Worm (Caenorhabditis elegans) whole organism, L4 larva: ENCODE measurements around the gene egl-21.

Source experiments
- D1046.2 ChIP-seq: fragments of 200-800 bp; sonication (Bioruptor generic); IDR thresholded peaks from 2 replicates; pipeline ENCODE4 v1.3.6; 2022; ENCODE audit warnings: missing genetic modification characterization, missing compliant biosample characterization
- F10B5.3 ChIP-seq: sonication (generic microtip); optimal IDR thresholded peaks from 2 replicates; lab custom pipeline; 2016; ENCODE audit warnings: mild to moderate bottlenecking, missing genetic modification characterization, missing compliant biosample characterization
- F26F4.8 ChIP-seq: fragments of 200-800 bp; sonication (Bioruptor generic); conservative IDR thresholded peaks from 2 replicates; pipeline ENCODE4 v1.3.6; 2022; ENCODE audit warnings: missing genetic modification characterization, missing compliant biosample characterization
- Y105C5A.15 ChIP-seq: fragments of 200-800 bp; sonication (Bioruptor generic); IDR thresholded peaks from 2 replicates; pipeline ENCODE4 v1.3.6; 2022; ENCODE audit warnings: missing genetic modification characterization, missing compliant biosample characterization
- Y5F2A.4 ChIP-seq: fragments of 200-800 bp; sonication (Bioruptor generic); optimal IDR thresholded peaks from 2 replicates; lab custom pipeline; 2018; ENCODE audit warnings: mild to moderate bottlenecking, missing genetic modification characterization, missing compliant biosample characterization
- Y75B8A.6 ChIP-seq: fragments of 200-800 bp; sonication (Bioruptor generic); IDR thresholded peaks from 2 replicates; pipeline ENCODE4 v1.3.6; 2022; ENCODE audit warnings: missing genetic modification reagents, missing genetic modification characterization, missing compliant biosample characterization
- ZK337.2 ChIP-seq: fragments of 200-800 bp; sonication (Bioruptor generic); IDR thresholded peaks from 2 replicates; pipeline ENCODE4 v1.3.6; 2022; ENCODE audit warnings: missing genetic modification reagents, missing genetic modification characterization, missing compliant biosample characterization
- aha-1 ChIP-seq: fragments of 150-350 bp; peaks from one replicate; lab custom pipeline; 2014; ENCODE audit warnings: missing biosample characterization, missing genetic modification characterization
- ama-1 ChIP-seq: fragments of 150-350 bp; optimal IDR thresholded peaks from 2 replicates; lab custom pipeline; 2014; ENCODE audit warnings: inconsistent platforms, mixed read lengths
- arid-1 ChIP-seq: fragments of 200-800 bp; sonication (Bioruptor generic); conservative IDR thresholded peaks from 2 replicates; pipeline ENCODE4 v1.3.6; 2022; ENCODE audit warnings: missing genetic modification reagents, missing genetic modification characterization, missing compliant biosample characterization
- ceh-32 ChIP-seq: sonication (generic microtip); optimal IDR thresholded peaks from 2 replicates; lab custom pipeline; 2016; ENCODE audit warnings: mild to moderate bottlenecking, missing genetic modification characterization, missing compliant biosample characterization; ENCODE audit not compliant: poor library complexity
- ceh-82 ChIP-seq: sonication (generic microtip); optimal IDR thresholded peaks from 2 replicates; lab custom pipeline; 2017; ENCODE audit warnings: missing biosample characterization, missing genetic modification characterization
- cey-2 ChIP-seq: sonication (generic microtip); optimal IDR thresholded peaks from 3 replicates; lab custom pipeline; 2017; ENCODE audit warnings: missing genetic modification characterization, mild to moderate bottlenecking, missing compliant biosample characterization, antibody characterized with exemption, borderline replicate concordance; ENCODE audit not compliant: insufficient read depth
- daf-12 ChIP-seq: fragments of 150-350 bp; optimal IDR thresholded peaks from 2 replicates; lab custom pipeline; 2014; ENCODE audit warnings: missing biosample characterization, missing genetic modification reagents, missing genetic modification characterization
- daf-16 ChIP-seq, 3 experiments: sonication (generic microtip); optimal IDR thresholded peaks; 2 replicates each; lab custom pipeline; 2016 to 2017; ENCODE audit warnings: missing genetic modification characterization in 3 of 3, missing genetic modification reagents in 3 of 3, mild to moderate bottlenecking in 2 of 3, missing compliant biosample characterization in 2 of 3, missing biosample characterization in 1 of 3, moderate library complexity in 1 of 3
- dmd-6 ChIP-seq: fragments of 200-800 bp; sonication (Bioruptor generic); IDR thresholded peaks from 2 replicates; pipeline ENCODE4 v1.3.6; 2022; ENCODE audit warnings: missing genetic modification reagents, missing genetic modification characterization, missing compliant biosample characterization
- dmd-8 ChIP-seq: fragments of 200-800 bp; sonication (Bioruptor generic); IDR thresholded peaks from 2 replicates; pipeline ENCODE4 v1.3.6; 2022; ENCODE audit warnings: missing genetic modification characterization, missing compliant biosample characterization
- dmd-9 ChIP-seq: fragments of 200-800 bp; sonication (Bioruptor generic); IDR thresholded peaks from 2 replicates; pipeline ENCODE4 v1.3.6; 2022; ENCODE audit warnings: missing genetic modification reagents, missing genetic modification characterization, missing compliant biosample characterization
- dpl-1 ChIP-seq: fragments of 150-350 bp; optimal IDR thresholded peaks from 2 replicates; lab custom pipeline; 2014; ENCODE audit warnings: missing biosample characterization, missing genetic modification reagents, missing genetic modification characterization
- fos-1 ChIP-seq: fragments of 150-350 bp; optimal IDR thresholded peaks from 2 replicates; lab custom pipeline; 2014; ENCODE audit warnings: missing biosample characterization, missing genetic modification characterization
- hif-1 ChIP-seq, 2 experiments: sonication (generic microtip); optimal IDR thresholded peaks; 2 replicates each; lab custom pipeline; 2016 to 2017; ENCODE audit warnings: missing compliant biosample characterization in 2 of 2, missing genetic modification characterization in 2 of 2, missing genetic modification reagents in 2 of 2, missing genotype in 2 of 2, mild to moderate bottlenecking in 1 of 2
- lin-1 ChIP-seq: fragments of 200-800 bp; sonication (Bioruptor generic); IDR thresholded peaks from 2 replicates; pipeline ENCODE4 v1.3.6; 2022; ENCODE audit warnings: missing genetic modification reagents, missing genetic modification characterization, missing compliant biosample characterization
- lin-13 ChIP-seq: fragments of 150-350 bp; optimal IDR thresholded peaks from 2 replicates; lab custom pipeline; 2014; ENCODE audit warnings: missing biosample characterization, missing genetic modification reagents, missing genetic modification characterization
- lin-15B ChIP-seq: fragments of 150-350 bp; sonication (generic microtip); optimal IDR thresholded peaks from 3 replicates; lab custom pipeline; 2014; ENCODE audit warnings: missing biosample characterization, missing genetic modification characterization
- lin-38 ChIP-seq: fragments of 200-800 bp; sonication (Bioruptor generic); IDR thresholded peaks from 2 replicates; pipeline ENCODE4 v1.3.6; 2022; ENCODE audit warnings: missing genetic modification reagents, missing genetic modification characterization, missing compliant biosample characterization
- lir-3 ChIP-seq: sonication (generic microtip); optimal IDR thresholded peaks from 2 replicates; lab custom pipeline; 2016; ENCODE audit warnings: mild to moderate bottlenecking, missing genetic modification characterization, missing compliant biosample characterization
- lsy-2 ChIP-seq, 2 experiments: fragments of 150-350 bp in 1 of 2; sonication (generic microtip) in 1 of 2; optimal IDR thresholded peaks; 2 replicates each; lab custom pipeline; 2014 to 2017; ENCODE audit warnings: missing biosample characterization in 2 of 2, missing genetic modification characterization in 2 of 2
- mdl-1 ChIP-seq, 2 experiments: fragments of 150-350 bp in 1 of 2; sonication (generic microtip) in 1 of 2; optimal IDR thresholded peaks; 2 replicates each; lab custom pipeline; 2014 to 2017; ENCODE audit warnings: missing biosample characterization in 2 of 2, missing genetic modification characterization in 2 of 2
- mep-1 ChIP-seq: fragments of 150-350 bp; sonication (generic microtip); optimal IDR thresholded peaks from 3 replicates; lab custom pipeline; 2014; ENCODE audit warnings: missing biosample characterization, missing genetic modification characterization
- mes-2 ChIP-seq: sonication (generic microtip); optimal IDR thresholded peaks from 2 replicates; lab custom pipeline; 2016; ENCODE audit warnings: missing genotype, mild to moderate bottlenecking, missing genetic modification characterization, missing compliant biosample characterization; ENCODE audit not compliant: poor library complexity, severe bottlenecking
- mxl-2 ChIP-seq: fragments of 200-800 bp; sonication (Bioruptor generic); conservative IDR thresholded peaks from 2 replicates; pipeline ENCODE4 v1.3.6; 2022; ENCODE audit warnings: missing genetic modification reagents, missing genetic modification characterization, missing compliant biosample characterization
- mxl-3 ChIP-seq: fragments of 200-800 bp; sonication (Bioruptor generic); optimal IDR thresholded peaks from 2 replicates; lab custom pipeline; 2018; ENCODE audit warnings: mild to moderate bottlenecking, missing genetic modification characterization, missing compliant biosample characterization
- nhr-11 ChIP-seq: fragments of 150-350 bp; optimal IDR thresholded peaks from 2 replicates; lab custom pipeline; 2014; ENCODE audit warnings: missing biosample characterization, missing genetic modification characterization
- nhr-25 ChIP-seq: sonication (generic microtip); optimal IDR thresholded peaks from 2 replicates; lab custom pipeline; 2017; ENCODE audit warnings: missing genetic modification characterization, mild to moderate bottlenecking, missing compliant biosample characterization, antibody characterized with exemption, moderate library complexity, borderline replicate concordance; ENCODE audit not compliant: insufficient read depth
- nhr-6 ChIP-seq: fragments of 150-350 bp; optimal IDR thresholded peaks from 2 replicates; lab custom pipeline; 2014; ENCODE audit warnings: missing biosample characterization, missing genetic modification characterization
- nhr-77 ChIP-seq: fragments of 150-350 bp; optimal IDR thresholded peaks from 2 replicates; lab custom pipeline; 2014; ENCODE audit warnings: missing biosample characterization, missing genetic modification characterization
- php-3 ChIP-seq: fragments of 200-800 bp; sonication (Bioruptor generic); IDR thresholded peaks from 2 replicates; pipeline ENCODE4 v1.3.6; 2022; ENCODE audit warnings: missing genetic modification reagents, missing genetic modification characterization, missing compliant biosample characterization
- saeg-2 ChIP-seq: fragments of 200-800 bp; sonication (Bioruptor generic); IDR thresholded peaks from 2 replicates; pipeline ENCODE4 v1.3.6; 2022; ENCODE audit warnings: missing genetic modification reagents, missing genetic modification characterization, missing compliant biosample characterization
- skn-1 ChIP-seq: fragments of 150-350 bp; optimal IDR thresholded peaks from 2 replicates; lab custom pipeline; 2014; ENCODE audit warnings: missing biosample characterization, missing genetic modification characterization
- spr-1 ChIP-seq: sonication (generic microtip); optimal IDR thresholded peaks from 2 replicates; lab custom pipeline; 2016; ENCODE audit warnings: mild to moderate bottlenecking, missing genetic modification characterization, missing compliant biosample characterization
- tag-97 ChIP-seq: fragments of 200-800 bp; sonication (Bioruptor generic); IDR thresholded peaks from 2 replicates; pipeline ENCODE4 v1.3.6; 2022; ENCODE audit warnings: missing genetic modification characterization, missing compliant biosample characterization
- tra-1 ChIP-seq: fragments of 200-800 bp; sonication (Bioruptor generic); IDR thresholded peaks from 2 replicates; pipeline ENCODE4 v1.3.6; 2022; ENCODE audit warnings: missing genetic modification reagents, missing genetic modification characterization, missing compliant biosample characterization
- zfp-2 ChIP-seq: sonication (generic microtip); optimal IDR thresholded peaks from 2 replicates; lab custom pipeline; 2016; ENCODE audit warnings: mild to moderate bottlenecking, missing genetic modification characterization, missing compliant biosample characterization
- ztf-11 ChIP-seq: fragments of 150-350 bp; optimal IDR thresholded peaks from 2 replicates; lab custom pipeline; 2014; ENCODE audit warnings: missing biosample characterization, missing genetic modification characterization

Gene egl-21

ce11 chrIV:10499948-10500356, 18.3 kb upstream of the egl-21 start (continued):
- TF ChIP-seq mep-1 (tag; lab: Kevin White, UChicago) (peak; percentile 82), lsy-2 (tag; optimal IDR thresholded peaks at IDR 0.05; lab: Kevin White, UChicago) (peak; percentile 63 to 65), ZK337.2 (peak; percentile 100), dmd-8 (no peak), lin-13 (GFP tag; lab: Kevin White, UChicago) (no peak), Y75B8A.6 (GFP tag; lab: Robert Waterston, UW) (no peak), tra-1 (GFP tag; lab: Robert Waterston, UW) (peak; percentile 48; the same call in 1 of the 2 replicates)

DNA sequence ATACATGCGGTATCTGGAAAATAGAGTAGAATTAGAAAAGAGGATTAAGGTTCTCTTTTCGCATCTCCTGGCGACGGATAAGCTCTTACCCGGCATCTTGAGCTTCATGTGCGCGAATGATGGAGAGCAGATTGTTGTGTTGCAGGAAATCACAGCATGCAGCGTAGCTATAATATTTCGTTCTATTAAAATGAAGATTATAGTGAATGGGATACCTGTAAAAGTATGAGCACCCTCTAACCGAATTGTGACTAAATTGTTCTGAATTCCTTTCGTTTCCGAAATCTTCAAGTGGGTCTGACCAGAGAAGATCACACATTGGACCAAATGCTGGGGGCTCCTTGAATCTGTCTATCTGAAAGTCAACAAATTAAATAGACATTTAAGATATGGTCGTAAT, 16.8 kb upstream of the egl-21 start:
- TF ChIP-seq aha-1, result peak; percentile 58
- TF ChIP-seq lir-3 (tag; lab: Kevin White, UChicago), result no peak

ce11 chrIV:10489409-10489808, 7.8 kb upstream of the egl-21 start:
- TF ChIP-seq ZK337.2, result no peak
- TF ChIP-seq arid-1 (GFP tag; lab: Robert Waterston, UW), result no peak
- no peak for TF ChIP-seq dmd-8
- TF ChIP-seq zfp-2, result no peak
- no peak for TF ChIP-seq D1046.2 (GFP tag; lab: Robert Waterston, UW)
- TF ChIP-seq nhr-11 (tag; lab: Kevin White, UChicago), result no peak
- no peak for TF ChIP-seq Y105C5A.15 (GFP tag; lab: Robert Waterston, UW)

- peak in 1 of 2 experiments; percentile 90 for TF ChIP-seq hif-1 (tag; optimal IDR thresholded peaks at IDR 0.05; lab: Kevin White, UChicago)
- TF ChIP-seq dmd-9 (GFP tag; lab: Robert Waterston, UW), result peak; percentile 91
- no peak for TF ChIP-seq ama-1 (lab: Kevin White, UChicago)
- peak in 1 of 2 experiments; percentile 89 for TF ChIP-seq lsy-2 (tag; optimal IDR thresholded peaks at IDR 0.05; lab: Kevin White, UChicago)
- TF ChIP-seq cey-2, result no peak
- TF ChIP-seq lin-1 (GFP tag; lab: Robert Waterston, UW), result no peak
- no peak for TF ChIP-seq lin-13 (GFP tag; lab: Kevin White, UChicago)
- TF ChIP-seq nhr-6 (tag; lab: Kevin White, UChicago), result peak; percentile 88
- TF ChIP-seq mes-2 (tag; lab: Kevin White, UChicago), result peak; percentile 99
- no peak for TF ChIP-seq saeg-2 (GFP tag; lab: Robert Waterston, UW)
- peak; percentile 4 to 24 for TF ChIP-seq daf-16 (GFP tag; optimal IDR thresholded peaks at IDR 0.05; lab: Kevin White, UChicago)
- peak; percentile 87 for TF ChIP-seq daf-16 (tag; optimal IDR thresholded peaks at IDR 0.05; lab: Kevin White, UChicago)
- no peak for TF ChIP-seq nhr-25 (tag; lab: Kevin White, UChicago)
- no peak for TF ChIP-seq skn-1 (tag; lab: Kevin White, UChicago)
- TF ChIP-seq nhr-77 (tag; lab: Kevin White, UChicago), result no peak
- TF ChIP-seq daf-12, result no peak
- no peak for TF ChIP-seq mdl-1 (tag; optimal IDR thresholded peaks at IDR 0.05; lab: Kevin White, UChicago)
- TF ChIP-seq mxl-2 (GFP tag; lab: Robert Waterston, UW), result no peak
- TF ChIP-seq tag-97 (GFP tag; lab: Robert Waterston, UW), result no peak
- TF ChIP-seq lir-3 (tag; lab: Kevin White, UChicago), result peak; percentile 20
- no peak for TF ChIP-seq zfp-2
- no peak for TF ChIP-seq Y5F2A.4 (GFP tag; lab: Kevin White, UChicago)
- no peak for TF ChIP-seq php-3 (GFP tag; lab: Robert Waterston, UW)
- TF ChIP-seq lin-38 (GFP tag; lab: Robert Waterston, UW), result peak; percentile 62
- no peak for TF ChIP-seq ceh-32 (tag; lab: Kevin White, UChicago)
- TF ChIP-seq dpl-1 (GFP tag; lab: Kevin White, UChicago), result peak; percentile 85
- TF ChIP-seq F26F4.8, result no peak
- TF ChIP-seq dmd-6 (GFP tag; lab: Robert Waterston, UW), result peak; percentile 78
- TF ChIP-seq F10B5.3 (tag; lab: Kevin White, UChicago), result peak; percentile 69
- no peak for TF ChIP-seq ceh-82 (tag; lab: Kevin White, UChicago)
- no peak for TF ChIP-seq lin-15B (tag; lab: Kevin White, UChicago)
- no peak for TF ChIP-seq ztf-11
- TF ChIP-seq mxl-3 (GFP tag; lab: Kevin White, UChicago), result peak; percentile 30
- TF ChIP-seq fos-1 (tag; lab: Kevin White, UChicago), result no peak
- TF ChIP-seq tra-1 (GFP tag; lab: Robert Waterston, UW), result peak; percentile 70
- peak; percentile 35 for TF ChIP-seq spr-1 (tag; lab: Kevin White, UChicago)
Observed at ce11 chrIV:10483607-10484117, 2.0 kb upstream of the egl-21 start, which contains the start of the genes F01D4.5 and ced-5. F01D4.5 (minus strand) TSS chrIV:10483657. ced-5 (plus strand) TSS chrIV:10484110.
